Fruit fly (Drosophila melanogaster) whole organism, embryonic: ENCODE measurements around the gene CG5359.

Experiments used
- Aef1 ChIP-seq: fragments of 200-800 bp; sonication (Bioruptor generic); IDR thresholded peaks from 3 replicates; pipeline ENCODE4 v1.3.6; 2022; ENCODE audit warnings: missing biosample characterization, missing genetic modification characterization
- Antp ChIP-seq: fragments of 200-800 bp; sonication (Bioruptor generic); optimal IDR thresholded peaks from 3 replicates; lab custom pipeline; 2016; ENCODE audit warnings: missing biosample characterization, missing genetic modification characterization
- Atf-2 ChIP-seq: fragments of 200-800 bp; sonication (Bioruptor generic); optimal IDR thresholded peaks from 2 replicates; lab custom pipeline; 2016; ENCODE audit warnings: missing biosample characterization, missing genetic modification characterization
- Atf3 ChIP-seq: fragments of 200-800 bp; sonication (Bioruptor generic); optimal IDR thresholded peaks from 3 replicates; lab custom pipeline; 2016; ENCODE audit warnings: missing biosample characterization, missing genetic modification characterization
- CG1024 ChIP-seq: fragments of 200-800 bp; sonication (Bioruptor generic); IDR thresholded peaks from 2 replicates; pipeline ENCODE4 v1.3.6; 2022; ENCODE audit warnings: missing biosample characterization, missing genetic modification characterization
- CG10543 ChIP-seq: fragments of 200-800 bp; sonication (Bioruptor generic); optimal IDR thresholded peaks from 3 replicates; lab custom pipeline; 2017; ENCODE audit warnings: missing biosample characterization, mild to moderate bottlenecking, missing genetic modification characterization, moderate library complexity
- CG13894 ChIP-seq: fragments of 200-800 bp; sonication (Bioruptor generic); optimal IDR thresholded peaks from 3 replicates; lab custom pipeline; 2018; ENCODE audit warnings: missing biosample characterization, mild to moderate bottlenecking, missing genetic modification characterization, moderate library complexity
- CG14965 ChIP-seq: fragments of 200-800 bp; sonication (Bioruptor generic); optimal IDR thresholded peaks from 2 replicates; lab custom pipeline; 2016; ENCODE audit warnings: missing biosample characterization, missing genetic modification characterization, borderline replicate concordance
- CG16779 ChIP-seq: fragments of 200-800 bp; sonication (Bioruptor generic); IDR thresholded peaks from 2 replicates; pipeline ENCODE4 v1.3.6; 2022; ENCODE audit warnings: missing biosample characterization, missing genetic modification characterization
- CG18764 ChIP-seq: fragments of 200-800 bp; sonication (Bioruptor generic); optimal IDR thresholded peaks from 3 replicates; lab custom pipeline; 2016; ENCODE audit warnings: missing biosample characterization, missing genetic modification characterization
- CG2199 ChIP-seq: fragments of 200-800 bp; sonication (Bioruptor generic); IDR thresholded peaks from 3 replicates; pipeline ENCODE4 v1.3.6; 2022; ENCODE audit warnings: missing biosample characterization, missing genetic modification characterization
- CG2678 ChIP-seq: fragments of 200-800 bp; sonication (Bioruptor generic); optimal IDR thresholded peaks from 3 replicates; lab custom pipeline; 2019; ENCODE audit warnings: missing biosample characterization, mild to moderate bottlenecking, missing genetic modification characterization, moderate library complexity
- CG2712 ChIP-seq: fragments of 200-800 bp; optimal IDR thresholded peaks from 3 replicates; lab custom pipeline; 2019; ENCODE audit warnings: missing biosample characterization, mild to moderate bottlenecking, missing genetic modification characterization, moderate library complexity
- CG30403 ChIP-seq: fragments of 200-800 bp; sonication (Bioruptor generic); optimal IDR thresholded peaks from 3 replicates; lab custom pipeline; 2016; ENCODE audit warnings: missing biosample characterization, missing genetic modification characterization
- CG3065 ChIP-seq: fragments of 200-800 bp; sonication (Bioruptor generic); optimal IDR thresholded peaks from 2 replicates; lab custom pipeline; 2016; ENCODE audit warnings: missing biosample characterization, missing genetic modification characterization
- CG3281 ChIP-seq: fragments of 200-800 bp; sonication (Bioruptor generic); optimal IDR thresholded peaks from 3 replicates; lab custom pipeline; 2017; ENCODE audit warnings: missing biosample characterization, mild to moderate bottlenecking, missing genetic modification characterization
- CG34376 ChIP-seq: fragments of 200-800 bp; sonication (Bioruptor generic); optimal IDR thresholded peaks from 2 replicates; lab custom pipeline; 2018; ENCODE audit warnings: missing biosample characterization, mild to moderate bottlenecking, missing genetic modification characterization
- CG3838 ChIP-seq: fragments of 200-800 bp; sonication (Bioruptor generic); optimal IDR thresholded peaks from 3 replicates; lab custom pipeline; 2016; ENCODE audit warnings: missing biosample characterization, missing genetic modification characterization
- CG7786 ChIP-seq: fragments of 200-800 bp; sonication (Bioruptor generic); optimal IDR thresholded peaks from 2 replicates; lab custom pipeline; 2016; ENCODE audit warnings: missing biosample characterization, missing genetic modification characterization
- CG7928 ChIP-seq: fragments of 200-800 bp; sonication (Bioruptor generic); optimal IDR thresholded peaks from 2 replicates; lab custom pipeline; 2017; ENCODE audit warnings: missing biosample characterization, mild to moderate bottlenecking, missing genetic modification characterization
- CG8478 ChIP-seq: fragments of >200 bp; optimal IDR thresholded peaks from 2 replicates; lab custom pipeline; 2018
- CoRest ChIP-seq: fragments of 200-800 bp; sonication (Bioruptor generic); optimal IDR thresholded peaks from 3 replicates; lab custom pipeline; 2018; ENCODE audit warnings: missing biosample characterization, mild to moderate bottlenecking, missing genetic modification characterization, moderate library complexity
- Dad ChIP-seq: fragments of 200-800 bp; sonication (Bioruptor generic); optimal IDR thresholded peaks from 3 replicates; lab custom pipeline; 2016; ENCODE audit warnings: missing biosample characterization, missing genetic modification characterization
- Dip2 ChIP-seq: fragments of 200-800 bp; sonication (Bioruptor generic); IDR thresholded peaks from 2 replicates; pipeline ENCODE4 v1.3.6; 2022; ENCODE audit warnings: missing biosample characterization, missing genetic modification characterization
- HmgZ ChIP-seq: fragments of 200-800 bp; sonication (Bioruptor generic); optimal IDR thresholded peaks from 2 replicates; lab custom pipeline; 2018; ENCODE audit warnings: missing biosample characterization, mild to moderate bottlenecking, missing genetic modification characterization
- Hmr ChIP-seq: fragments of 200-800 bp; sonication (Bioruptor generic); optimal IDR thresholded peaks from 3 replicates; lab custom pipeline; 2017; ENCODE audit warnings: mild to moderate bottlenecking, missing biosample characterization, missing genetic modification reagents, missing genetic modification characterization
- Mad ChIP-seq: fragments of 200-800 bp; sonication (Bioruptor generic); optimal IDR thresholded peaks from 2 replicates; lab custom pipeline; 2016; ENCODE audit warnings: missing biosample characterization, missing genetic modification characterization
- Med ChIP-seq: fragments of 200-800 bp; sonication (Bioruptor generic); peaks from one replicate; lab custom pipeline; 2016; ENCODE audit warnings: missing biosample characterization, missing genetic modification characterization, mild to moderate bottlenecking, inconsistent platforms, moderate library complexity
- Meics ChIP-seq: fragments of 200-800 bp; sonication (Bioruptor generic); optimal IDR thresholded peaks from 2 replicates; lab custom pipeline; 2017; ENCODE audit warnings: missing biosample characterization, mild to moderate bottlenecking, missing genetic modification characterization
- Sox102F ChIP-seq: fragments of 200-800 bp; sonication (Bioruptor generic); optimal IDR thresholded peaks from 2 replicates; lab custom pipeline; 2018; ENCODE audit warnings: missing biosample characterization, mild to moderate bottlenecking, missing genetic modification characterization, moderate library complexity
- Tbp ChIP-seq: fragments of >200 bp; optimal IDR thresholded peaks from 2 replicates; lab custom pipeline; 2018; ENCODE audit warnings: missing biosample characterization, missing genetic modification characterization
- chm ChIP-seq: fragments of 200-800 bp; sonication (Bioruptor generic); IDR thresholded peaks from 2 replicates; pipeline ENCODE4 v1.3.6; 2022; ENCODE audit warnings: missing biosample characterization, missing genetic modification characterization
- corto ChIP-seq: fragments of 200-800 bp; sonication (Bioruptor generic); optimal IDR thresholded peaks from 2 replicates; lab custom pipeline; 2016; ENCODE audit warnings: missing biosample characterization, mild to moderate bottlenecking, missing genetic modification characterization, moderate library complexity
- disco-r ChIP-seq: fragments of 200-800 bp; sonication (Bioruptor generic); optimal IDR thresholded peaks from 2 replicates; lab custom pipeline; 2016; ENCODE audit warnings: missing biosample characterization, missing genetic modification characterization
- dpn ChIP-seq, 2 experiments: fragments of 200-800 bp; sonication (Bioruptor generic); optimal IDR thresholded peaks; 3 replicates each; lab custom pipeline; 2016; ENCODE audit warnings: missing biosample characterization in 2 of 2, missing genetic modification characterization in 2 of 2
- emc ChIP-seq: fragments of 200-800 bp; sonication (Bioruptor generic); optimal IDR thresholded peaks from 2 replicates; lab custom pipeline; 2016; ENCODE audit warnings: missing biosample characterization, missing genetic modification characterization
- gcm2 ChIP-seq: fragments of 200-800 bp; sonication (Bioruptor generic); optimal IDR thresholded peaks from 2 replicates; lab custom pipeline; 2016; ENCODE audit warnings: missing biosample characterization, missing genetic modification characterization
- h ChIP-seq: fragments of >200 bp; optimal IDR thresholded peaks from 2 replicates; lab custom pipeline; 2017
- hb ChIP-seq: fragments of 200-800 bp; sonication (Bioruptor generic); IDR thresholded peaks from 3 replicates; pipeline ENCODE4 v1.3.6; 2022; ENCODE audit warnings: missing biosample characterization, missing genetic modification characterization; ENCODE audit not compliant: partially characterized antibody
- hth ChIP-seq: fragments of >200 bp; optimal IDR thresholded peaks from 2 replicates; lab custom pipeline; 2017; ENCODE audit warnings: inconsistent platforms
- inv ChIP-seq: fragments of 200-800 bp; sonication (Bioruptor generic); IDR thresholded peaks from 2 replicates; pipeline ENCODE4 v1.3.6; 2022; ENCODE audit warnings: missing biosample characterization, missing genetic modification characterization; ENCODE audit not compliant: partially characterized antibody
- kah ChIP-seq: fragments of 200-800 bp; sonication (Bioruptor generic); optimal IDR thresholded peaks from 2 replicates; lab custom pipeline; 2018; ENCODE audit warnings: missing biosample characterization, mild to moderate bottlenecking, missing genetic modification characterization
- odd ChIP-seq: fragments of 200-800 bp; sonication (Bioruptor generic); optimal IDR thresholded peaks from 2 replicates; lab custom pipeline; 2017; ENCODE audit warnings: missing biosample characterization, mild to moderate bottlenecking, missing genetic modification characterization
- onecut ChIP-seq: fragments of 200-800 bp; sonication (Bioruptor generic); IDR thresholded peaks from 2 replicates; pipeline ENCODE4 v1.3.6; 2022; ENCODE audit warnings: missing biosample characterization, missing genetic modification characterization
- org-1 ChIP-seq: fragments of 200-800 bp; sonication (Bioruptor generic); optimal IDR thresholded peaks from 2 replicates; lab custom pipeline; 2017; ENCODE audit warnings: missing biosample characterization, missing genetic modification characterization
- pb ChIP-seq: fragments of 200-800 bp; sonication (Bioruptor generic); optimal IDR thresholded peaks from 3 replicates; lab custom pipeline; 2016; ENCODE audit warnings: missing biosample characterization, missing genetic modification characterization
- phol ChIP-seq: fragments of 200-800 bp; sonication (Bioruptor generic); optimal IDR thresholded peaks from 3 replicates; lab custom pipeline; 2018; ENCODE audit warnings: missing biosample characterization, mild to moderate bottlenecking, missing genetic modification characterization, moderate library complexity
- pita ChIP-seq: fragments of 200-800 bp; sonication (Bioruptor generic); optimal IDR thresholded peaks from 2 replicates; lab custom pipeline; 2017; ENCODE audit warnings: missing biosample characterization, mild to moderate bottlenecking, missing genetic modification characterization
- tgo ChIP-seq: fragments of 200-800 bp; sonication (Bioruptor generic); IDR thresholded peaks from 3 replicates; pipeline ENCODE4 v1.3.6; 2022; ENCODE audit warnings: missing biosample characterization, missing genetic modification characterization
- vnd ChIP-seq: fragments of 200-800 bp; sonication (Bioruptor generic); IDR thresholded peaks from 3 replicates; pipeline ENCODE4 v1.3.6; 2022; ENCODE audit warnings: missing biosample characterization, missing genetic modification characterization; ENCODE audit not compliant: partially characterized antibody
- z ChIP-seq: fragments of 200-800 bp; sonication (Bioruptor generic); IDR thresholded peaks from 3 replicates; pipeline ENCODE4 v1.3.6; 2022; ENCODE audit warnings: missing biosample characterization, missing genetic modification characterization

Gene CG5359

dm6 chr3R:9985585-9986393 lies 15.3 kb downstream of the CG5359 start, which contains the start of gene Art4 (continued):
- TF ChIP-seq CG2199 (GFP tag; lab: Robert Waterston, UW) (no peak), Antp (GFP tag; lab: Kevin White, UChicago) (peak; percentile 28), z (no peak), CG7928 (GFP tag; lab: Kevin White, UChicago) (peak; percentile 39), Aef1 (GFP tag; lab: Robert Waterston, UW) (0 out of 3 replicates have a peak, but pooled peaks have one; percentile 15), CG14965 (GFP tag; lab: Kevin White, UChicago) (no peak), phol (peak; percentile 64), org-1 (no peak), CG10543 (GFP tag; lab: Kevin White, UChicago) (peak; percentile 53), CG7786 (GFP tag; lab: Kevin White, UChicago) (peak; percentile 34), CG1024 (GFP tag; lab: Robert Waterston, UW) (no peak), CG3281 (GFP tag; lab: Kevin White, UChicago) (no peak), disco-r (no peak), CoRest (tag; lab: Kevin White, UChicago) (no peak), inv (peak; percentile 57; the same call in 1 of the 2 replicates), gcm2 (GFP tag; lab: Kevin White, UChicago) (no peak), CG2678 (no peak), Atf-2 (GFP tag; lab: Kevin White, UChicago) (no peak), Meics (GFP tag; lab: Kevin White, UChicago) (no peak), CG3065 (no peak), Mad (GFP tag; lab: Kevin White, UChicago) (peak; percentile 22), Tbp (peak; percentile 54), onecut (peak; percentile 86), vnd (GFP tag; lab: Robert Waterston, UW) (peak; percentile 44; the same call in 2 of the 3 replicates), chm (no peak), corto (no peak), emc (GFP tag; lab: Kevin White, UChicago) (no peak), Hmr (GFP tag; lab: Kevin White, UChicago) (peak; percentile 73), CG8478 (lab: Kevin White, UChicago) (no peak), Dad (peak; percentile 2), HmgZ (tag; lab: Kevin White, UChicago) (peak; percentile 50), Med (GFP tag; lab: Kevin White, UChicago) (peak; percentile 88), hth (lab: Kevin White, UChicago) (no peak), dpn (GFP tag; optimal IDR thresholded peaks at IDR 0.05; lab: Kevin White, UChicago) (peak in 1 of 2 experiments; percentile 21), Atf3 (GFP tag; lab: Kevin White, UChicago) (no peak), CG16779 (GFP tag; lab: Robert Waterston, UW) (no peak), pita (GFP tag; lab: Kevin White, UChicago) (peak; percentile 79), CG34376 (GFP tag; lab: Kevin White, UChicago) (peak; percentile 35), CG30403 (GFP tag; lab: Kevin White, UChicago) (peak; percentile 29), CG3838 (GFP tag; lab: Kevin White, UChicago) (no peak), tgo (GFP tag; lab: Robert Waterston, UW) (no peak), h (lab: Kevin White, UChicago) (no peak), pb (GFP tag; lab: Kevin White, UChicago) (no peak), CG18764 (GFP tag; lab: Kevin White, UChicago) (no peak), CG13894 (tag; lab: Kevin White, UChicago) (peak; percentile 25), hb (GFP tag; lab: Robert Waterston, UW) (no peak), Dip2 (GFP tag; lab: Robert Waterston, UW) (no peak), kah (GFP tag; lab: Kevin White, UChicago) (no peak), Sox102F (GFP tag; lab: Kevin White, UChicago) (no peak), CG2712 (tag; lab: Kevin White, UChicago) (peak; percentile 64), odd (GFP tag; lab: Kevin White, UChicago) (no peak)
